Worm (Caenorhabditis elegans): Measurements from ENCODE around the gene F01D5.8.
"Not testable (repeated sequence)": the region's sequence is repeated elsewhere in the genome, so short reads cannot be mapped to it uniquely, and the experiment has no call there.

The F01D5.8 gene

DNA sequence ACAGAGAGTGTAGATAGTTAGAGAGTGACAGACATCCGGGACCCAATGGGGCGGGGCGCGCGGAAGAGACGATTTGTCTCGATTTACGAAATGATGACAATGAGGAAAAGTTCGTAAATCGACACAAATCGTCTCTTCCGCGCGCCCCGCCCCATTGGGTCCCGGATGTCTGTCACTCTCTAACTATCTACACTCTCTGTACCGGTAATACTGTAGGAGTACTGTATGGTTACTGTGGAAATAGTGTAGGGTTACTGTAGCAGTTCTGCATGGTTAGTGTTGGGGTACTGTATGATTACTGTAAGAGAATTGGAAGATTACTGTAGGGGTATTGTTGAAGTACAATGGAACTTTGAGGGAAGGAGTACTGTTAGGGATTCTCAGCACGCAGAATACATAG lies 10.7 kb downstream of the F01D5.8 start, which contains the start of gene F01D5.10:
TSS of gene F01D5.10 (minus strand) at position 101 of the 400 bp plus-strand sequence.
- not testable (repeated sequence) for TF ChIP-seq unc-62 (GFP tag; optimal IDR thresholded peaks at IDR 0.05)

- TF ChIP-seq unc-62 (GFP tag; optimal IDR thresholded peaks at IDR 0.05), result no peak
Observed at ce11 chrII:14032705-14033104, 22.2 kb downstream of the F01D5.8 start.

DNA sequence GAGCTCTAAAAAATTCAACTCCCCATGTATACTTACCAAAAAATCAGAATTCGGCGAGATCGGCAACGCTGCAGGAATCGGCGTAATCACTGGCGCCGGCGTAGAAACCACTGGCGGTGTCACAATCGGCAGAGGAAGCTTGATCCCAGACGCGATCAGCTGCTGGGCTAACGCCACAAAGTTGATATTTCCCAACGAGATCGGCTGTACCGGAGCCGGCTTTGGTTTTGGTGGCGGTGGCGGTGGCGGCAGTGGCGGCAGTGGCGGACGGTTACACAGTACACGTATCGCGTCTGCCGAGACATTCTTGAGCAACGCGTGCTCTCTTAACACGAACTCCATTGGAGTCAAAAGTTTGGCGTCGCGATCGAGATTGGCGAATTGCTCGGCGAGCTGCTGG lies 24.1 kb downstream of the F01D5.8 start:
- no peak for TF ChIP-seq unc-62 (GFP tag; optimal IDR thresholded peaks at IDR 0.05)

DNA sequence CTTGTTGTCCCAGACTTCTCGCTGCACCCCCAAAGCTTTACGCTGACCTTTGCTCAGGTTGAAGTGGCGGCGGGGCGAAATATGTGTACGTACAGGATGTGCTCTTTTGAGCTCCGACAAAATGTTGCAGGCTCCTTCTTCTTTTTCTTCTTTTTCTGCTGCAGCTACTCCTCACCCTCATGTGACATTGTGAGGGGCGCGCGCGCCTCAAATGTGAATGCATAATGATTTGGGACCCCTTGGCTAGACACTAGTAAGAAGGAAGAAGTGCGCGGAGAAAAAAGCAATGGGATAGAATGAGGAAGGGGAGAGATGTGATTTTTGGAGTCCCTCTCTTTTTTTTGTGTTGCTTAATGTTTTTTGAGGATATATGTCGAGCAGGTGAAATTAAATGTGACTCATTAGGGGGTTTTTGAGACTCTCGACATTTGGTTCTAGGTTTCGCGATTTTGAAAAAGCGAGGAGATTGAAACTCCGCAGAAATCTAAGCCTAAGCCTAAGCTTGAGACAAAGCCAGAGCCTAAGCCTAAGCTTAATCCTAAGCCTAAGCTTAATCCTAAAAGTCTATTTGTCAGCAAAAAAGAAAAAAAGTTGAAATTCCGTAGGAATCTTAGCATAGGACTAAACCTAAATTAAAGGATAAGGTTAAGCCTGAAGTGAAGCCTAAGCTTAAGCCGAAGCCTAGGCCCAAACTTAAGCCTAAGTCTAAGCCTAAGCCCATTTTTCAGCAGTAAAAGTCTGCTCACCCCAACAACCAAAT lies 26.4 kb downstream of the F01D5.8 start:
- no peak for TF ChIP-seq unc-62 (GFP tag; optimal IDR thresholded peaks at IDR 0.05)

- no peak for TF ChIP-seq unc-62 (GFP tag; optimal IDR thresholded peaks at IDR 0.05)
Observed at ce11 chrII:14037484-14038303, 27.2 kb downstream of the F01D5.8 start.

DNA sequence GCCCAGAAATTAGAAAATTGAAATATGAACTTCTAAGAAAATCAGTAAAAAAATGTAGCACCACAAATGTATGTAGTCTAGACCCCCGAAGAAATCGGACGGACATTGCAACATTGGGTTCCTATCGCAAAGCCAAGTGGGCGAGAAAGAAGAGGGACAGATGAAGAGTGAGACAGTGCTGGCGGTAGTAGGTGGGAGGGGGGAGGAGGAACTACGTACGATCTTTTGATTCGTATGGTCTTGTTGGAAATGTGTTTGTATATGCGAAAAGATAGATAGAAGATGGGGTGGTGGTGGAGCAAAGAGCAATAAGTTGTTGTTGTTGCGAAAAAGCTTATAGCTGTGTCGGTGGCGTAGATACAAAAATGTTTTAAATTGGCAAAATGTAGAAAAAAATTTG lies 27.8 kb downstream of the F01D5.8 start:
- no peak for TF ChIP-seq unc-62 (GFP tag; optimal IDR thresholded peaks at IDR 0.05)

DNA sequence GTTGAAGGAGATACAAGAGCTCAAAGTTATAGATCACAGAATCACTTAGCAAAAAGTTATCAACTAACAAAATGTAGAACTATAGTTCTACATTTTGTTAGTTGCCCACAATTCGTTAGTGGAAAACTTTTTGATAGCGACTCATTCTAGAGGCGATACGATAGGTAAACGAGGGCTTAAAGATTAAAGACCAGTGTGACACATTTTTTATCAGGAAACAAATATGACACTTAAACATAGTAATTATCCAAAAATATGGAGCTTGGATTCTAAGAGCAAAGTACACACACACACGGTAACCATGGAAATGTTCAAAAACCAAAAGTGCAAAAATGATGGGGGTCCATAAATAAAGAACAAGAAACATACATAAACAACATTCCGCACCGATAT lies 29.3 kb downstream of the F01D5.8 start:
- TF ChIP-seq unc-62 (GFP tag; optimal IDR thresholded peaks at IDR 0.05), result no peak

- TF ChIP-seq unc-62 (GFP tag; optimal IDR thresholded peaks at IDR 0.05), result peak; percentile 40
Observed at ce11 chrII:14040204-14040842, 29.8 kb downstream of the F01D5.8 start.

- TF ChIP-seq unc-62 (GFP tag; optimal IDR thresholded peaks at IDR 0.05), result no peak
Observed at ce11 chrII:14042836-14043604, 32.5 kb downstream of the F01D5.8 start.

DNA sequence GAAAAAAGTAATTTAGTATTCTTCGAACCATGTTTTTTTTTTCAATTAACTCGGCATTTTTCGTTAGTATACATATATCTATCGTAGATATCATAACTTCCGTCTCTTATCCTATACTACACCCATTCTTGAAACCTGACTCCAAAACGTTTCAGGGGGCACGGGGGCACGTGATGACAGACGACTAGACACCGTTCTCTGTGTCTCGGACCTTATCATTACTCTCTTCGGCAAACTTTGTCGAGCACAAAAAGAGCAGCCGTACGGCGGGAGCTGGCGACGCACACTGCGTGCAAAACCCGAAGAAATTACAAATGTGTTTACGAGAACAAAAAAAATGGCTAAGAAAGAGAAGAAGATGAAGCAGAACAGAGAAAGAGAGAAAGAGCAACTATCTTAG lies 33.7 kb downstream of the F01D5.8 start:
- TF ChIP-seq unc-62 (GFP tag; optimal IDR thresholded peaks at IDR 0.05), result no peak

DNA sequence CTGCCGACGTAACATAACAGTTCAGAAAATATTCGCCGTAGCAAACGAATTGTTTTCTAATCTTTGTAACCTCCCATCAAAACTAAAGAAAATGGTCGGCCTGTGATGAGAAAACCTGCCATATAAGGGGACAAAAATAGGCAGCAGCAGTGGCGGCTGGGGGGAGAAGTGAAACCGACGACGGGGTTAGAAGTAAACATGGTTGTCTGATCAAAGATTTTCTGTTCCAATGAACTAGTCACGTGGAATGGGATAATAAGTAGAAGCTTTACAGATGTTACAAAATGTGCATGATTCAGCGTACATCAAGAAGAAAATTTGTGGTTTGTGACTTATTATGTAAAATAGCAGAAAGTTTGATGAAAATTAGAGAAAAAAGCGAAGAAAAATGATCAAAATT lies 34.7 kb downstream of the F01D5.8 start:
- TF ChIP-seq unc-62 (GFP tag; optimal IDR thresholded peaks at IDR 0.05), result no peak

- no peak for TF ChIP-seq unc-62 (GFP tag; optimal IDR thresholded peaks at IDR 0.05)
Observed at ce11 chrII:14045934-14046470, 35.5 kb downstream of the F01D5.8 start.

ce11 chrII:14046491-14046890 lies 36.0 kb downstream of the F01D5.8 start:
- TF ChIP-seq unc-62 (GFP tag; optimal IDR thresholded peaks at IDR 0.05), result no peak

ce11 chrII:14049097-14049496 lies 38.6 kb downstream of the F01D5.8 start:
- no peak for TF ChIP-seq unc-62 (GFP tag; optimal IDR thresholded peaks at IDR 0.05)

ce11 chrII:14050506-14050905 lies 40.0 kb downstream of the F01D5.8 start:
- no peak for TF ChIP-seq unc-62 (GFP tag; optimal IDR thresholded peaks at IDR 0.05)

Data from whole organism, dauer.